Fruit fly (Drosophila melanogaster): Measurements from ENCODE around the gene Ocrl.

- TF ChIP-seq Pif1A (GFP tag; optimal IDR thresholded peaks at IDR 0.05) (no peak), gl (tag; optimal IDR thresholded peaks at IDR 0.05) (no peak)
Observed at dm6 chrX:1899445-1900085, 23.2 kb upstream of the Ocrl start.
